Worm (Caenorhabditis elegans): ENCODE data around the gene F35H8.4.

The F35H8.4 gene

DNA sequence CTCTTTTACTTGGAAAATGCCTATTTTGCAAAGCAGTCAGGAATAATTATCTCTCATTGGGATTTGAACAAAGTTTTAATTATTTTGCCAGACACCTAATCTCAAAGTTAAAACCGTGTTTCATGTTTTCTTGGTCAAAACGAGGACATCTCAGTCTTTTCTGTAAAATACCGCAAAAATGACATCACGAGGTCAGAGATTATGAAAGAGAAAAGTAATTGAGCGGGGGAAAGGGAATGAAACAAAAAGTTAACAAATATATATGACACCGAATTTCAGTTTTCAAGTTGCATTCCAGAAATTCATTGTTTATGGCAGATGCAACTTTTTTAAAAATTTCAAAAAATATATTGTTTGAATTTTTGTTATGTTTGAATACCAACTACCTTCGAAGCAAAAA lies 42.7 kb upstream of the F35H8.4 start (continued):
- TF ChIP-seq ceh-90 (tag; optimal IDR thresholded peaks at IDR 0.05), result no peak
- no peak for TF ChIP-seq unc-30 (tag; optimal IDR thresholded peaks at IDR 0.05)
- TF ChIP-seq unc-62 (GFP tag; optimal IDR thresholded peaks at IDR 0.05), result no peak
- no peak for TF ChIP-seq irx-1 (tag; optimal IDR thresholded peaks at IDR 0.05)
- no peak for TF ChIP-seq unc-130 (tag; optimal IDR thresholded peaks at IDR 0.05)
- TF ChIP-seq pqm-1 (tag; optimal IDR thresholded peaks at IDR 0.05), result no peak
- TF ChIP-seq efl-1 (optimal IDR thresholded peaks at IDR 0.05), result no peak
- peak in 1 of 2 experiments; percentile 50 for TF ChIP-seq efl-1 (GFP tag; optimal IDR thresholded peaks at IDR 0.05 in 1 of 2)
- no peak for TF ChIP-seq egl-27 (tag; optimal IDR thresholded peaks at IDR 0.05)
- no peak for TF ChIP-seq nhr-90 (tag; optimal IDR thresholded peaks at IDR 0.05; ENCODE audit: poor library complexity)
- TF ChIP-seq nhr-84 (tag; optimal IDR thresholded peaks at IDR 0.05), result no peak
- TF ChIP-seq skn-1 (tag; optimal IDR thresholded peaks at IDR 0.05), result no peak
- no peak for TF ChIP-seq efl-3 (GFP tag; optimal IDR thresholded peaks at IDR 0.05)
- TF ChIP-seq lin-39 (tag; optimal IDR thresholded peaks at IDR 0.05), result no peak
- no peak for TF ChIP-seq nhr-28 (tag; optimal IDR thresholded peaks at IDR 0.05)
- TF ChIP-seq fkh-8 (tag; optimal IDR thresholded peaks at IDR 0.05), result no peak
- no peak for TF ChIP-seq elt-3 (tag; optimal IDR thresholded peaks at IDR 0.05)
- no peak for TF ChIP-seq rnt-1 (tag; optimal IDR thresholded peaks at IDR 0.05)
- no peak for TF ChIP-seq isw-1 (GFP tag; IDR thresholded peaks at IDR 0.05)
- TF ChIP-seq nhr-19 (GFP tag; conservative IDR thresholded peaks at IDR 0.05), result peak; percentile 56
- peak; percentile 76 for TF ChIP-seq blmp-1 (tag; optimal IDR thresholded peaks at IDR 0.05)
- no peak for TF ChIP-seq dsc-1 (tag; optimal IDR thresholded peaks at IDR 0.05)

DNA sequence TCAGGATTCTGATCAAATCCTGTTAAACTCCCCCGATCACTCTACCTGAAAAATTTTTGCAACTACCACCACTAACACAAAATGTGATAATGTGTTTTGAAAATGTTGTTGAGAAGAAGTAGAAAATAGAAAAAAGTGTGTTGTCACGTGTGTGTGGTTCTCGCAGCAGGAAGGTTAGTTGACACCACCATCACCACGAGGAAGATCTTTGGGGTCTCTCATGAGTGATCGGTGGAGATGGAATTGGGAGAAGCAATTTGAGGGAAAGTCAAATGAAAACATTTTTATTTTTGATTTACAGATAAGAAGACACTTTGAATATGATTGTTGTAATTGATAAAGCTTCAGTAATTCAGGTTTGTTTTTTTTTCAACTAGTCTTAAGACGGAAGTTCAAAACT lies 41.9 kb upstream of the F35H8.4 start:
- TF ChIP-seq ama-1 (optimal IDR thresholded peaks at IDR 0.05) (peak; percentile 68), lsy-2 (tag; optimal IDR thresholded peaks at IDR 0.05) (peak; percentile 53 to 64), ceh-8 (GFP tag; optimal IDR thresholded peaks at IDR 0.05) (no peak), rnt-1 (tag; optimal IDR thresholded peaks at IDR 0.05) (peak; percentile 77), pag-3 (tag; optimal IDR thresholded peaks at IDR 0.05; ENCODE audit: borderline replicate concordance, insufficient read depth) (no peak), fkh-10 (GFP tag; optimal IDR thresholded peaks at IDR 0.05) (no peak), sup-37 (GFP tag; optimal IDR thresholded peaks at IDR 0.05) (no peak), efl-1 (optimal IDR thresholded peaks at IDR 0.05) (no peak), efl-1 (GFP tag; optimal IDR thresholded peaks at IDR 0.05 in 1 of 2) (peak in 1 of 2 experiments; percentile 90), snpc-4 (tag; optimal IDR thresholded peaks at IDR 0.05) (no peak), fkh-8 (tag; optimal IDR thresholded peaks at IDR 0.05) (no peak), pax-3 (tag; optimal IDR thresholded peaks at IDR 0.05) (peak; percentile 24), irx-1 (tag; optimal IDR thresholded peaks at IDR 0.05) (no peak), unc-62 (GFP tag; optimal IDR thresholded peaks at IDR 0.05) (no peak), hlh-17 (GFP tag; optimal IDR thresholded peaks at IDR 0.05; ENCODE audit: borderline replicate concordance) (no peak), xbp-1 (tag; optimal IDR thresholded peaks at IDR 0.05) (peak; percentile 21), nhr-85 (tag) (peak; percentile 91), unc-130 (tag; optimal IDR thresholded peaks at IDR 0.05) (peak; percentile 81), nhr-84 (tag; optimal IDR thresholded peaks at IDR 0.05) (no peak), C04F5.9 (tag; optimal IDR thresholded peaks at IDR 0.05) (no peak), nhr-11 (tag; optimal IDR thresholded peaks at IDR 0.05) (no peak), nhr-76 (tag; optimal IDR thresholded peaks at IDR 0.05) (no peak), hlh-4 (tag; optimal IDR thresholded peaks at IDR 0.05) (no peak), elt-2 (tag; optimal IDR thresholded peaks at IDR 0.05) (no peak), sptf-1 (tag; optimal IDR thresholded peaks at IDR 0.05) (no peak), C34B4.2 (tag; optimal IDR thresholded peaks at IDR 0.05) (no peak), zag-1 (tag; optimal IDR thresholded peaks at IDR 0.05) (no peak), unc-86 (tag; optimal IDR thresholded peaks at IDR 0.05) (no peak), nhr-12 (tag; optimal IDR thresholded peaks at IDR 0.05) (no peak), snu-23 (GFP tag; optimal IDR thresholded peaks at IDR 0.05) (peak; percentile 84), ceh-82 (tag; optimal IDR thresholded peaks at IDR 0.05) (no peak), swsn-7 (tag; optimal IDR thresholded peaks at IDR 0.05) (peak; percentile 6), dpl-1 (GFP tag; optimal IDR thresholded peaks at IDR 0.05) (peak in 1 of 3 experiments; percentile 25), unc-30 (tag; optimal IDR thresholded peaks at IDR 0.05) (no peak), grh-1 (GFP tag; IDR thresholded peaks at IDR 0.05) (no peak), lin-35 (GFP tag; optimal IDR thresholded peaks at IDR 0.05) (peak; percentile 34 to 65), ceh-88 (GFP tag; IDR thresholded peaks at IDR 0.05) (no peak), skn-1 (tag; optimal IDR thresholded peaks at IDR 0.05) (no peak), mef-2 (tag; optimal IDR thresholded peaks at IDR 0.05) (no peak), lin-15B (tag; optimal IDR thresholded peaks at IDR 0.05) (no peak)
